Worm (Caenorhabditis elegans) whole organism, L1 larva: ENCODE data around the gene gst-9.

Source experiments
- lin-13 ChIP-seq: fragments of 150-350 bp; optimal IDR thresholded peaks from 2 replicates; lab custom pipeline; 2014; ENCODE audit warnings: missing biosample characterization, missing genetic modification reagents, missing genetic modification characterization
- lin-15B ChIP-seq: fragments of 150-350 bp; sonication (generic microtip); optimal IDR thresholded peaks from 3 replicates; lab custom pipeline; 2014; ENCODE audit warnings: missing biosample characterization, missing genetic modification characterization
- lin-39 ChIP-seq: fragments of 150-350 bp; optimal IDR thresholded peaks from 2 replicates; lab custom pipeline; 2014; ENCODE audit warnings: missing biosample characterization, missing genetic modification reagents, missing genetic modification characterization
- sup-37 ChIP-seq: fragments of 200-800 bp; sonication (Bioruptor generic); optimal IDR thresholded peaks from 2 replicates; lab custom pipeline; 2018; ENCODE audit warnings: mild to moderate bottlenecking, missing genetic modification characterization, missing compliant biosample characterization

DNA sequence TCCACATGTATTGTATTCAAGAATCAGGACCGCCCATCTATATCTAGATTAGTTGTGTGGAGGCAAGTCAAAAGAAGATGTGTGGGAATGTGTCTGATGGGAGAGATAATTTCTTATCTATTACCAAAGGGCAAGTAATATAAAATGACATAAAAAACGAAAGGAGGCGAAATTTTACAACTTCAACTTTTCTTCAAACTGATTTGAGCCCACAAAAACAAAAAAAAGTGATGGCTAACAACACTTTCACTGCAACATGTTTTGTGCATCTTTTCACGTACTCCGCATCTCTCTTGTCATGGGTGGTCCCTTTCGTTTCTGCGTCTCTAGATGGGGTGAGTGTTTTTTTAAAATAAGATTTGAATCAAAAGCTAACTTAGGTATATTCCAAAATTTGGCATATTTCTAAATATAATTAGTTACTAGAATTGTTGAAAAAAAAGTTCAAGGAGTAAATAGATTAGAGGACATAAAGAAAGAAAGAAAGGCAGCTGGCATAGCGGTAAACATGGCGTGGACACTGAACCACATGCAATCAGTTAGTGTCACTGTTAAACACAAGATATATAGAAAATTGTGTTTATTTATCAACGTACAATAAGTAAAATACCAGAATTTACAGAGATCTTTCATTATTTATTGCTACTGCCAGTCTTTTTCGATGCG is 50.3 kb downstream of the gst-9 start, which contains the start of gene ZK546.19:
- TF ChIP-seq sup-37 (GFP tag; lab: Kevin White, UChicago) (no peak), lin-15B (tag; lab: Kevin White, UChicago) (no peak), lin-39 (no peak), lin-13 (GFP tag; lab: Kevin White, UChicago) (no peak)
